Worm (Caenorhabditis elegans): ENCODE results near the gene set-4.

The set-4 gene

DNA sequence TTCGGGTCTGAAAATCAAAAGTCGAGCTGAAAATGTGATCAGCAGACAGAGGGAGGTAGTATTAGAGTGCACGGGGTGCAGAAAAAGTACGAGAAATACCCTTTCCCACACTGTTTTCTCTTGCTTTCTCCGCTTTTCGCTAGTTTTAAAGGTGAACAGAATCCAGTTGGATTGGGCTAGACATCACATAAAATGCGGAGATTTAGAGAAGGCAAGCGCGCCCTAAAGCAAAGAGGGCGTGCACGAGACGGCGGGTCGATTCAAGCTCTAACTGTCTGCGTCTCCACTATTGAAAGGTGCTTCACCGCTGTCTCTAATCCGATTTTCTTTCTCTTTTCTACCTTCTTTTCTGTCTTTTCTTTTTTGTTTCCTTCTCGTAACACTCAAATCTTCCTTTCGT, 39.0 kb upstream of the set-4 start (continued):
- TF ChIP-seq Y116A8C.19 (tag; optimal IDR thresholded peaks at IDR 0.05; ENCODE audit: borderline replicate concordance) = no peak
- no peak for TF ChIP-seq unc-30 (tag; optimal IDR thresholded peaks at IDR 0.05)
- TF ChIP-seq unc-86 (tag; optimal IDR thresholded peaks at IDR 0.05) = peak; percentile 80
- TF ChIP-seq grh-1 (GFP tag; IDR thresholded peaks at IDR 0.05) = peak; percentile 45; the same call in 1 of the 2 replicates
- TF ChIP-seq pag-3 (tag; optimal IDR thresholded peaks at IDR 0.05; ENCODE audit: borderline replicate concordance, insufficient read depth) = no peak
- no peak for TF ChIP-seq tlp-1 (tag; optimal IDR thresholded peaks at IDR 0.05)
- TF ChIP-seq nhr-90 (tag; optimal IDR thresholded peaks at IDR 0.05; ENCODE audit: poor library complexity) = peak; percentile 79
- no peak for TF ChIP-seq mef-2 (tag; optimal IDR thresholded peaks at IDR 0.05)
- no peak for TF ChIP-seq efl-3 (GFP tag; optimal IDR thresholded peaks at IDR 0.05)
- no peak for TF ChIP-seq zag-1 (tag; optimal IDR thresholded peaks at IDR 0.05)
- TF ChIP-seq fos-1 (tag; optimal IDR thresholded peaks at IDR 0.05) = no peak
- no peak for TF ChIP-seq hlh-4 (tag; optimal IDR thresholded peaks at IDR 0.05)
- TF ChIP-seq mab-9 (GFP tag; IDR thresholded peaks at IDR 0.05) = 0 out of 2 replicates have a peak, but pooled peaks have one; percentile 34
- TF ChIP-seq nhr-237 (tag; optimal IDR thresholded peaks at IDR 0.05) = peak; percentile 20
- no peak for TF ChIP-seq pqm-1 (tag; optimal IDR thresholded peaks at IDR 0.05)
- peak; percentile 29 for TF ChIP-seq ceh-8 (GFP tag; optimal IDR thresholded peaks at IDR 0.05)
- TF ChIP-seq nhr-71 (tag; optimal IDR thresholded peaks at IDR 0.05) = peak; percentile 92
- TF ChIP-seq alr-1 (tag; optimal IDR thresholded peaks at IDR 0.05; ENCODE audit: borderline replicate concordance) = no peak
- TF ChIP-seq elt-3 (tag; optimal IDR thresholded peaks at IDR 0.05) = peak in 2 of 6 experiments; percentile 57 to 81
- TF ChIP-seq tbx-2 (tag; optimal IDR thresholded peaks at IDR 0.05) = peak; percentile 87
- no peak for TF ChIP-seq nhr-28 (tag; optimal IDR thresholded peaks at IDR 0.05)
- peak; percentile 87 for TF ChIP-seq swsn-7 (tag; optimal IDR thresholded peaks at IDR 0.05)
- peak in 1 of 2 experiments; percentile 6 for TF ChIP-seq egl-27 (tag; optimal IDR thresholded peaks at IDR 0.05)
- peak; percentile 94 for TF ChIP-seq snu-23 (GFP tag; optimal IDR thresholded peaks at IDR 0.05)
- TF ChIP-seq rnt-1 (tag; optimal IDR thresholded peaks at IDR 0.05) = peak; percentile 89
- TF ChIP-seq jun-1 (tag; optimal IDR thresholded peaks at IDR 0.05) = peak; percentile 86
- TF ChIP-seq mep-1 (tag; optimal IDR thresholded peaks at IDR 0.05) = peak; percentile 48
- TF ChIP-seq nhr-12 (tag; optimal IDR thresholded peaks at IDR 0.05) = no peak
- TF ChIP-seq ztf-4 (tag; optimal IDR thresholded peaks at IDR 0.05) = peak; percentile 72
- peak; percentile 97 for TF ChIP-seq blmp-1 (tag; optimal IDR thresholded peaks at IDR 0.05)
- TF ChIP-seq lin-35 (GFP tag; optimal IDR thresholded peaks at IDR 0.05) = peak; percentile 85 to 87
- TF ChIP-seq ztf-11 (tag; optimal IDR thresholded peaks at IDR 0.05) = peak in 1 of 2 experiments; percentile 5
- TF ChIP-seq ces-1 (GFP tag; optimal IDR thresholded peaks at IDR 0.05) = no peak
- TF ChIP-seq nhr-77 (tag; optimal IDR thresholded peaks at IDR 0.05) = peak; percentile 73
- TF ChIP-seq elt-2 (tag; optimal IDR thresholded peaks at IDR 0.05) = peak; percentile 56
- TF ChIP-seq isw-1 (GFP tag; IDR thresholded peaks at IDR 0.05) = peak; percentile 85
- peak; percentile 62 for TF ChIP-seq egl-13 (tag; optimal IDR thresholded peaks at IDR 0.05)
- peak; percentile 83 for TF ChIP-seq xbp-1 (tag; optimal IDR thresholded peaks at IDR 0.05)
- TF ChIP-seq nhr-20 (tag; optimal IDR thresholded peaks at IDR 0.05) = peak; percentile 91
- TF ChIP-seq vab-15 (tag; optimal IDR thresholded peaks at IDR 0.05) = no peak
- TF ChIP-seq unc-130 (tag; optimal IDR thresholded peaks at IDR 0.05) = peak; percentile 84
- TF ChIP-seq nhr-19 (GFP tag; conservative IDR thresholded peaks at IDR 0.05) = peak; percentile 84
- TF ChIP-seq lin-14 (GFP tag; optimal IDR thresholded peaks at IDR 0.05) = peak; percentile 96
- TF ChIP-seq fkh-4 (tag; optimal IDR thresholded peaks at IDR 0.05; ENCODE audit: borderline replicate concordance) = peak; percentile 21
- peak; percentile 12 for TF ChIP-seq aly-2 (tag; optimal IDR thresholded peaks at IDR 0.05)
- TF ChIP-seq mdl-1 (tag; optimal IDR thresholded peaks at IDR 0.05) = peak; percentile 45 to 97
- TF ChIP-seq nhr-11 (tag; optimal IDR thresholded peaks at IDR 0.05) = no peak
- TF ChIP-seq dpl-1 (GFP tag; optimal IDR thresholded peaks at IDR 0.05) = peak; percentile 67 to 79 (median 78)
- no peak for TF ChIP-seq ceh-63 (GFP tag; optimal IDR thresholded peaks at IDR 0.05)
- TF ChIP-seq irx-1 (tag; optimal IDR thresholded peaks at IDR 0.05) = peak; percentile 65
- peak; percentile 86 for TF ChIP-seq lin-15B (tag; optimal IDR thresholded peaks at IDR 0.05)
- peak; percentile 47 for TF ChIP-seq F16B12.6 (tag; optimal IDR thresholded peaks at IDR 0.05)
